Fruit fly (Drosophila melanogaster): ENCODE results near the gene Grl40a.

Gene Grl40a

dm6 chr2L:22037560-22037959, at the start of gene Grl40a:
Grl40a (plus strand) TSS chr2L:22037860.
- TF ChIP-seq noc (tag; optimal IDR thresholded peaks at IDR 0.05) = no peak

- TF ChIP-seq noc (tag; optimal IDR thresholded peaks at IDR 0.05) = no peak
Observed at dm6 chr2L:21992833-21993232, 44.8 kb upstream of the Grl40a start, which contains the start of gene CG2528. CG2528 (minus strand) TSS chr2L:21992933.

dm6 chr2L:21993377-21993776, 44.3 kb upstream of the Grl40a start:
- TF ChIP-seq noc (tag; optimal IDR thresholded peaks at IDR 0.05) = no peak

dm6 chr2L:22014890-22015289, 22.8 kb upstream of the Grl40a start, which contains the start of gene CG31693:
CG31693 (plus strand) TSS chr2L:22015190.
- TF ChIP-seq noc (tag; optimal IDR thresholded peaks at IDR 0.05) = no peak

- no peak for TF ChIP-seq noc (tag; optimal IDR thresholded peaks at IDR 0.05)
Observed at dm6 chr2L:22018861-22019270, 18.8 kb upstream of the Grl40a start, which contains the start of gene tio. tio (plus strand) TSS chr2L:22019208.

- no peak for TF ChIP-seq noc (tag; optimal IDR thresholded peaks at IDR 0.05)
Observed at dm6 chr2L:22024362-22024761, 13.3 kb upstream of the Grl40a start.

dm6 chr2L:22036877-22037276, 783 bp upstream of the Grl40a start:
- TF ChIP-seq noc (tag; optimal IDR thresholded peaks at IDR 0.05) = no peak

- TF ChIP-seq noc (tag; optimal IDR thresholded peaks at IDR 0.05) = no peak
Observed at dm6 chr2L:22043777-22044176, 6.1 kb downstream of the Grl40a start, which contains the start of gene CG31601. CG31601 (minus strand) TSS chr2L:22043877.

dm6 chr2L:22054202-22054601, 16.5 kb downstream of the Grl40a start, which contains the start of gene CG34173:
CG34173 (minus strand) TSS chr2L:22054302.
- no peak for TF ChIP-seq noc (tag; optimal IDR thresholded peaks at IDR 0.05)

dm6 chr2L:22059852-22060251, 22.2 kb downstream of the Grl40a start:
- no peak for TF ChIP-seq noc (tag; optimal IDR thresholded peaks at IDR 0.05)

dm6 chr2L:22065243-22065642, 27.6 kb downstream of the Grl40a start, which contains the start of gene CG42597:
CG42597 (minus strand) TSS chr2L:22065343.
- no peak for TF ChIP-seq noc (tag; optimal IDR thresholded peaks at IDR 0.05)

dm6 chr2L:22070844-22071243, 33.2 kb downstream of the Grl40a start, which contains the start of gene tplus3a:
tplus3a (plus strand) TSS chr2L:22071144.
- no peak for TF ChIP-seq noc (tag; optimal IDR thresholded peaks at IDR 0.05)

dm6 chr2L:22079332-22079731, 41.7 kb downstream of the Grl40a start, which contains the start of gene ttm3:
ttm3 (plus strand) TSS chr2L:22079632.
- TF ChIP-seq noc (tag; optimal IDR thresholded peaks at IDR 0.05) = no peak
